Worm (Caenorhabditis elegans): ENCODE measurements around the gene hen-1.

DNA sequence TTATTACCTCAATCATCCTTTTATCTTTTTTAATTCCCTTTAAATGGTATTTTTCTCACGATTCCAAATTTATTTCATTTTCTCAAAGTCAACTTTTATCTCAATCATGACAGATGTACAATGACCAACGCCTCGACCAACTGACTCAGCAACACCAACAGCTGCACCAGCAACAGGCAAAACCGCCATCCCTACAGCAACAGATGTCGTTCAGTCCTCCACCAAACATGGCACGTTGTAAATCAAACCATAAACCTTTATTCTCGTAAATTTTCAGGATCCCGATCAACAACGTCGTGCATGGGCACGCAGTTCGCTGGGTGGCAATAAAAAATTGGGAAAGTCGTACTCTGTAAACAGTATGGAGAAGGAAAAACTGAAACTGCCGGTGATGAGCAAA lies 46.0 kb upstream of the hen-1 start:
- TF ChIP-seq sea-2 (GFP tag; IDR thresholded peaks at IDR 0.05): no peak
- TF ChIP-seq C17E4.6 (GFP tag; IDR thresholded peaks at IDR 0.05): no peak
- TF ChIP-seq hmg-20 (GFP tag; IDR thresholded peaks at IDR 0.05): no peak
- TF ChIP-seq hlh-12 (tag; optimal IDR thresholded peaks at IDR 0.05): no peak
- TF ChIP-seq ama-1 (optimal IDR thresholded peaks at IDR 0.05): no peak
- TF ChIP-seq ama-1 (GFP tag; optimal IDR thresholded peaks at IDR 0.05): no peak
- no peak for TF ChIP-seq let-526 (GFP tag; IDR thresholded peaks at IDR 0.05)
- TF ChIP-seq lsy-27 (tag; optimal IDR thresholded peaks at IDR 0.05; ENCODE audit: borderline replicate concordance, insufficient read depth): no peak
- TF ChIP-seq nhr-90 (tag; optimal IDR thresholded peaks at IDR 0.05): no peak
- TF ChIP-seq lag-1 (GFP tag; IDR thresholded peaks at IDR 0.05): no peak
- no peak for TF ChIP-seq B0336.3 (GFP tag; IDR thresholded peaks at IDR 0.05)
- TF ChIP-seq nfya-1 (tag; optimal IDR thresholded peaks at IDR 0.05; ENCODE audit: borderline replicate concordance, insufficient read depth): no peak

All from whole organism, young adult.